Worm (Caenorhabditis elegans) whole organism, L4 larva: Measurements from ENCODE around the gene clec-173.
A peak's percentile ranks its signal among the peaks of the same experiment; 100 is the strongest.

Experiments used
- F10B5.3 ChIP-seq: sonication (generic microtip); optimal IDR thresholded peaks from 2 replicates; lab custom pipeline; 2016; ENCODE audit warnings: mild to moderate bottlenecking, missing genetic modification characterization, missing compliant biosample characterization
- F37D6.2 ChIP-seq: sonication (generic microtip); optimal IDR thresholded peaks from 2 replicates; lab custom pipeline; 2016; ENCODE audit warnings: mild to moderate bottlenecking, missing genetic modification characterization, missing compliant biosample characterization
- F44E2.7 ChIP-seq: fragments of 200-800 bp; sonication (Bioruptor generic); IDR thresholded peaks from 2 replicates; pipeline ENCODE4 v2.1.2; 2022; ENCODE audit warnings: missing genetic modification characterization, missing compliant biosample characterization
- Y105C5A.15 ChIP-seq: fragments of 200-800 bp; sonication (Bioruptor generic); IDR thresholded peaks from 2 replicates; pipeline ENCODE4 v1.3.6; 2022; ENCODE audit warnings: missing genetic modification characterization, missing compliant biosample characterization
- Y48G9A.11 ChIP-seq: fragments of 200-800 bp; sonication (Bioruptor generic); IDR thresholded peaks from 2 replicates; pipeline ENCODE4 v1.3.6; 2022; ENCODE audit warnings: missing genetic modification reagents, missing genetic modification characterization, missing compliant biosample characterization
- ZK337.2 ChIP-seq: fragments of 200-800 bp; sonication (Bioruptor generic); IDR thresholded peaks from 2 replicates; pipeline ENCODE4 v1.3.6; 2022; ENCODE audit warnings: missing genetic modification reagents, missing genetic modification characterization, missing compliant biosample characterization
- ZK546.5 ChIP-seq, 2 experiments: sonication (generic microtip); optimal IDR thresholded peaks; 2 replicates each; lab custom pipeline; 2017; ENCODE audit warnings: missing biosample characterization in 2 of 2, missing genetic modification characterization in 2 of 2
- aha-1 ChIP-seq: fragments of 150-350 bp; peaks from one replicate; lab custom pipeline; 2014; ENCODE audit warnings: missing biosample characterization, missing genetic modification characterization
- ama-1 ChIP-seq: fragments of 150-350 bp; optimal IDR thresholded peaks from 2 replicates; lab custom pipeline; 2014; ENCODE audit warnings: inconsistent platforms, mixed read lengths
- arid-1 ChIP-seq: fragments of 200-800 bp; sonication (Bioruptor generic); conservative IDR thresholded peaks from 2 replicates; pipeline ENCODE4 v1.3.6; 2022; ENCODE audit warnings: missing genetic modification reagents, missing genetic modification characterization, missing compliant biosample characterization
- ceh-20 ChIP-seq: fragments of 200-800 bp; sonication (Bioruptor generic); IDR thresholded peaks from 2 replicates; pipeline ENCODE4 v1.3.6; 2022; ENCODE audit warnings: missing genetic modification reagents, missing genetic modification characterization, missing compliant biosample characterization
- ceh-82 ChIP-seq: sonication (generic microtip); optimal IDR thresholded peaks from 2 replicates; lab custom pipeline; 2017; ENCODE audit warnings: missing biosample characterization, missing genetic modification characterization
- ces-1 ChIP-seq: fragments of 150-350 bp; sonication (generic microtip); optimal IDR thresholded peaks from 4 replicates; lab custom pipeline; 2014; ENCODE audit warnings: missing biosample characterization, missing genetic modification reagents, missing genetic modification characterization
- cey-2 ChIP-seq: sonication (generic microtip); optimal IDR thresholded peaks from 3 replicates; lab custom pipeline; 2017; ENCODE audit warnings: missing genetic modification characterization, mild to moderate bottlenecking, missing compliant biosample characterization, antibody characterized with exemption, borderline replicate concordance; ENCODE audit not compliant: insufficient read depth
- ctbp-1 ChIP-seq: fragments of 200-800 bp; sonication (Bioruptor generic); IDR thresholded peaks from 2 replicates; pipeline ENCODE4 v1.3.6; 2022; ENCODE audit warnings: missing genetic modification reagents, missing genetic modification characterization, missing compliant biosample characterization
- daf-12 ChIP-seq: fragments of 150-350 bp; optimal IDR thresholded peaks from 2 replicates; lab custom pipeline; 2014; ENCODE audit warnings: missing biosample characterization, missing genetic modification reagents, missing genetic modification characterization
- daf-19 ChIP-seq: fragments of 200-800 bp; sonication (Bioruptor generic); conservative IDR thresholded peaks from 2 replicates; pipeline ENCODE4 v1.3.6; 2022; ENCODE audit warnings: missing genetic modification characterization, missing compliant biosample characterization
- dmd-6 ChIP-seq: fragments of 200-800 bp; sonication (Bioruptor generic); IDR thresholded peaks from 2 replicates; pipeline ENCODE4 v1.3.6; 2022; ENCODE audit warnings: missing genetic modification reagents, missing genetic modification characterization, missing compliant biosample characterization
- egl-27 ChIP-seq: sonication (generic microtip); optimal IDR thresholded peaks from 3 replicates; lab custom pipeline; 2017; ENCODE audit warnings: missing biosample characterization, missing genetic modification reagents, missing genetic modification characterization
- fos-1 ChIP-seq: fragments of 150-350 bp; optimal IDR thresholded peaks from 2 replicates; lab custom pipeline; 2014; ENCODE audit warnings: missing biosample characterization, missing genetic modification characterization
- gei-8 ChIP-seq: fragments of 200-800 bp; sonication (Bioruptor generic); optimal IDR thresholded peaks from 2 replicates; lab custom pipeline; 2018; ENCODE audit warnings: mild to moderate bottlenecking, missing genetic modification characterization, missing compliant biosample characterization
- hif-1 ChIP-seq, 2 experiments: sonication (generic microtip); optimal IDR thresholded peaks; 2 replicates each; lab custom pipeline; 2016 to 2017; ENCODE audit warnings: missing compliant biosample characterization in 2 of 2, missing genetic modification characterization in 2 of 2, missing genetic modification reagents in 2 of 2, missing genotype in 2 of 2, mild to moderate bottlenecking in 1 of 2
- hlh-11 ChIP-seq: fragments of 200-800 bp; sonication (Bioruptor generic); optimal IDR thresholded peaks from 2 replicates; lab custom pipeline; 2018; ENCODE audit warnings: mild to moderate bottlenecking, missing genetic modification characterization, missing compliant biosample characterization
- lin-13 ChIP-seq: fragments of 150-350 bp; optimal IDR thresholded peaks from 2 replicates; lab custom pipeline; 2014; ENCODE audit warnings: missing biosample characterization, missing genetic modification reagents, missing genetic modification characterization
- lsy-2 ChIP-seq, 2 experiments: fragments of 150-350 bp in 1 of 2; sonication (generic microtip) in 1 of 2; optimal IDR thresholded peaks; 2 replicates each; lab custom pipeline; 2014 to 2017; ENCODE audit warnings: missing biosample characterization in 2 of 2, missing genetic modification characterization in 2 of 2
- madf-5 ChIP-seq, 2 experiments: fragments of 200-800 bp; sonication (Bioruptor generic); IDR thresholded peaks; 2 replicates each; pipeline ENCODE4 v1.3.6; 2022; ENCODE audit warnings: missing compliant biosample characterization in 2 of 2, missing genetic modification characterization in 2 of 2
- madf-9 ChIP-seq: fragments of 200-800 bp; sonication (Bioruptor generic); conservative IDR thresholded peaks from 2 replicates; pipeline ENCODE4 v1.3.6; 2022; ENCODE audit warnings: missing genetic modification reagents, missing genetic modification characterization, missing compliant biosample characterization
- mdt-29 ChIP-seq: fragments of 200-800 bp; sonication (Bioruptor generic); IDR thresholded peaks from 2 replicates; pipeline ENCODE4 v1.3.6; 2022; ENCODE audit warnings: missing genetic modification reagents, missing genetic modification characterization, missing compliant biosample characterization
- mep-1 ChIP-seq: fragments of 150-350 bp; sonication (generic microtip); optimal IDR thresholded peaks from 3 replicates; lab custom pipeline; 2014; ENCODE audit warnings: missing biosample characterization, missing genetic modification characterization
- mxl-3 ChIP-seq: fragments of 200-800 bp; sonication (Bioruptor generic); optimal IDR thresholded peaks from 2 replicates; lab custom pipeline; 2018; ENCODE audit warnings: mild to moderate bottlenecking, missing genetic modification characterization, missing compliant biosample characterization
- nhr-102 ChIP-seq: sonication (generic microtip); optimal IDR thresholded peaks from 2 replicates; lab custom pipeline; 2016; ENCODE audit warnings: mild to moderate bottlenecking, missing genetic modification characterization, moderate library complexity, missing compliant biosample characterization
- nhr-237 ChIP-seq: sonication (generic microtip); optimal IDR thresholded peaks from 2 replicates; lab custom pipeline; 2017; ENCODE audit warnings: missing biosample characterization, missing genetic modification characterization
- nhr-28 ChIP-seq: fragments of 150-350 bp; optimal IDR thresholded peaks from 2 replicates; lab custom pipeline; 2014; ENCODE audit warnings: missing biosample characterization, missing genetic modification characterization
- nhr-42 ChIP-seq: fragments of 200-800 bp; sonication (Bioruptor generic); IDR thresholded peaks from 2 replicates; pipeline ENCODE4 v1.3.6; 2022; ENCODE audit warnings: missing genetic modification characterization, missing compliant biosample characterization
- nhr-48 ChIP-seq: sonication (generic microtip); optimal IDR thresholded peaks from 2 replicates; lab custom pipeline; 2016; ENCODE audit warnings: mild to moderate bottlenecking, missing genetic modification characterization, missing compliant biosample characterization
- pha-4 ChIP-seq, 2 experiments: fragments of 150-350 bp in 1 of 2; fragments of 200-800 bp in 1 of 2; sonication (Bioruptor generic) in 1 of 2; IDR thresholded peaks in 1 of 2; optimal IDR thresholded peaks in 1 of 2; 2 replicates each; pipeline versions ENCODE4 v1.3.6 to Lab custom; 2014 to 2022; ENCODE audit warnings: missing genetic modification characterization in 2 of 2, missing genetic modification reagents in 2 of 2, missing biosample characterization in 1 of 2, missing compliant biosample characterization in 1 of 2
- rbr-2 ChIP-seq: sonication (generic microtip); optimal IDR thresholded peaks from 2 replicates; lab custom pipeline; 2016; ENCODE audit warnings: missing genotype, missing genetic modification characterization, missing compliant biosample characterization
- saeg-2 ChIP-seq: fragments of 200-800 bp; sonication (Bioruptor generic); IDR thresholded peaks from 2 replicates; pipeline ENCODE4 v1.3.6; 2022; ENCODE audit warnings: missing genetic modification reagents, missing genetic modification characterization, missing compliant biosample characterization
- sdz-12 ChIP-seq: fragments of 200-800 bp; sonication (Bioruptor generic); optimal IDR thresholded peaks from 2 replicates; lab custom pipeline; 2018; ENCODE audit warnings: mild to moderate bottlenecking, missing genetic modification characterization, missing compliant biosample characterization
- snpc-4 ChIP-seq: fragments of 150-350 bp; optimal IDR thresholded peaks from 2 replicates; lab custom pipeline; 2014; ENCODE audit warnings: missing biosample characterization, missing genetic modification characterization
- spr-1 ChIP-seq: sonication (generic microtip); optimal IDR thresholded peaks from 2 replicates; lab custom pipeline; 2016; ENCODE audit warnings: mild to moderate bottlenecking, missing genetic modification characterization, missing compliant biosample characterization
- spr-3 ChIP-seq: fragments of 200-800 bp; sonication (Bioruptor generic); optimal IDR thresholded peaks from 2 replicates; lab custom pipeline; 2018; ENCODE audit warnings: mild to moderate bottlenecking, missing genetic modification characterization, missing compliant biosample characterization
- tra-1 ChIP-seq: fragments of 200-800 bp; sonication (Bioruptor generic); IDR thresholded peaks from 2 replicates; pipeline ENCODE4 v1.3.6; 2022; ENCODE audit warnings: missing genetic modification reagents, missing genetic modification characterization, missing compliant biosample characterization
- unc-39 ChIP-seq: sonication (generic microtip); optimal IDR thresholded peaks from 2 replicates; lab custom pipeline; 2017; ENCODE audit warnings: missing biosample characterization, missing genetic modification characterization
- unc-62 ChIP-seq, 3 experiments: fragments of 150-350 bp in 1 of 3; sonication (generic microtip); optimal IDR thresholded peaks in 2 of 3; peaks in 1 of 3; 1 replicate in 1 of 3; 2 replicates in 2 of 3; lab custom pipeline; 2014 to 2017; ENCODE audit warnings: missing biosample characterization in 3 of 3, missing genetic modification characterization in 3 of 3, missing genetic modification reagents in 3 of 3, missing genotype in 1 of 3
- vab-7 ChIP-seq: fragments of 200-800 bp; sonication (Bioruptor generic); IDR thresholded peaks from 2 replicates; pipeline ENCODE4 v1.3.6; 2022; ENCODE audit warnings: missing genetic modification reagents, missing genetic modification characterization, missing compliant biosample characterization
- zag-1 ChIP-seq: fragments of 150-350 bp; optimal IDR thresholded peaks from 2 replicates; lab custom pipeline; 2014; ENCODE audit warnings: missing biosample characterization, missing genetic modification characterization
- zfp-2 ChIP-seq: sonication (generic microtip); optimal IDR thresholded peaks from 2 replicates; lab custom pipeline; 2016; ENCODE audit warnings: mild to moderate bottlenecking, missing genetic modification characterization, missing compliant biosample characterization
- zfp-3 ChIP-seq: fragments of 200-800 bp; sonication (Bioruptor generic); conservative IDR thresholded peaks from 2 replicates; pipeline ENCODE4 v1.3.6; 2022; ENCODE audit warnings: missing genetic modification reagents, missing genetic modification characterization, missing compliant biosample characterization
- ztf-11 ChIP-seq: fragments of 150-350 bp; optimal IDR thresholded peaks from 2 replicates; lab custom pipeline; 2014; ENCODE audit warnings: missing biosample characterization, missing genetic modification characterization

The clec-173 gene

ce11 chrIV:3233429-3233885, 34.0 kb downstream of the clec-173 start (continued):
- TF ChIP-seq zfp-3 (GFP tag; lab: Robert Waterston, UW), result no peak
- peak; percentile 96 for TF ChIP-seq aha-1 (tag; lab: Kevin White, UChicago)
- peak; percentile 72; the same call in 1 of the 2 replicates for TF ChIP-seq pha-4 (GFP tag; IDR thresholded peaks at IDR 0.05; lab: Robert Waterston, UW)
- no peak for TF ChIP-seq pha-4 (tag; optimal IDR thresholded peaks at IDR 0.05; lab: Kevin White, UChicago)
- TF ChIP-seq hif-1 (tag; optimal IDR thresholded peaks at IDR 0.05; lab: Kevin White, UChicago), result peak in 1 of 2 experiments; percentile 20
- TF ChIP-seq spr-1 (tag; lab: Kevin White, UChicago), result peak; percentile 13
- TF ChIP-seq nhr-42 (GFP tag; lab: Robert Waterston, UW), result no peak
- no peak for TF ChIP-seq ctbp-1 (GFP tag; lab: Robert Waterston, UW)
- TF ChIP-seq egl-27, result no peak
- TF ChIP-seq ZK546.5 (tag; optimal IDR thresholded peaks at IDR 0.05; lab: Kevin White, UChicago), result no peak
- TF ChIP-seq ceh-20 (GFP tag; lab: Robert Waterston, UW), result no peak; the same call in 1 of the 2 replicates
- 0 out of 4 replicates have a peak, but pooled peaks of 1 of the 2 experiments have one; percentile 46 for TF ChIP-seq madf-5 (GFP tag; IDR thresholded peaks at IDR 0.05; lab: Robert Waterston, UW)
- peak in 1 of 2 experiments; percentile 16 for TF ChIP-seq lsy-2 (tag; optimal IDR thresholded peaks at IDR 0.05; lab: Kevin White, UChicago)
- TF ChIP-seq ceh-82 (tag; lab: Kevin White, UChicago), result no peak
- no peak for TF ChIP-seq nhr-102 (tag; lab: Kevin White, UChicago)
- TF ChIP-seq zfp-2 (tag; lab: Kevin White, UChicago), result no peak
- no peak for TF ChIP-seq Y48G9A.11 (GFP tag; lab: Robert Waterston, UW)
- no peak for TF ChIP-seq unc-39
- TF ChIP-seq mdt-29 (GFP tag; lab: Robert Waterston, UW), result 0 out of 2 replicates have a peak, but pooled peaks have one; percentile 20
- TF ChIP-seq ZK337.2 (GFP tag; lab: Robert Waterston, UW), result no peak
- no peak for TF ChIP-seq vab-7 (GFP tag; lab: Robert Waterston, UW)
- peak; percentile 66 for TF ChIP-seq mxl-3 (GFP tag; lab: Kevin White, UChicago)
- TF ChIP-seq ces-1 (GFP tag; lab: Kevin White, UChicago), result no peak
- no peak for TF ChIP-seq daf-12 (tag; lab: Kevin White, UChicago)
- no peak for TF ChIP-seq arid-1 (GFP tag; lab: Robert Waterston, UW)
- TF ChIP-seq Y105C5A.15 (GFP tag; lab: Robert Waterston, UW), result no peak
- no peak for TF ChIP-seq snpc-4 (tag; lab: Kevin White, UChicago)
- peak; percentile 7 for TF ChIP-seq rbr-2 (tag; lab: Kevin White, UChicago)
- TF ChIP-seq fos-1 (tag; lab: Kevin White, UChicago), result no peak
- TF ChIP-seq ztf-11 (tag; lab: Kevin White, UChicago), result no peak
- TF ChIP-seq dmd-6 (GFP tag; lab: Robert Waterston, UW), result peak; percentile 42; the same call in 1 of the 2 replicates
- no peak for TF ChIP-seq sdz-12 (GFP tag; lab: Kevin White, UChicago)
- TF ChIP-seq zag-1 (tag; lab: Kevin White, UChicago), result no peak
- no peak for TF ChIP-seq F44E2.7 (GFP tag; lab: Robert Waterston, UW)
- TF ChIP-seq cey-2, result no peak
- peak; percentile 59 for TF ChIP-seq nhr-28
- TF ChIP-seq mep-1, result peak; percentile 53
- TF ChIP-seq F10B5.3 (tag; lab: Kevin White, UChicago), result no peak
- TF ChIP-seq madf-9 (GFP tag; lab: Robert Waterston, UW), result no peak
- TF ChIP-seq nhr-237 (tag; lab: Kevin White, UChicago), result no peak
- no peak for TF ChIP-seq nhr-48 (tag; lab: Kevin White, UChicago)
- TF ChIP-seq daf-19 (GFP tag; lab: Robert Waterston, UW), result no peak
- 0 out of 2 replicates have a peak, but pooled peaks have one; percentile 35 for TF ChIP-seq tra-1 (GFP tag; lab: Robert Waterston, UW)
- TF ChIP-seq ama-1 (lab: Kevin White, UChicago), result peak; percentile 7
- TF ChIP-seq lin-13 (GFP tag; lab: Kevin White, UChicago), result no peak
- TF ChIP-seq unc-62 (GFP tag; optimal IDR thresholded peaks at IDR 0.05 in 1 of 2; lab: Kevin White, UChicago), result peak in 1 of 2 experiments; percentile 79
- no peak for TF ChIP-seq unc-62 (tag; optimal IDR thresholded peaks at IDR 0.05; lab: Kevin White, UChicago)
- no peak for TF ChIP-seq gei-8
- 0 out of 2 replicates have a peak, but pooled peaks have one; percentile 63 for TF ChIP-seq saeg-2 (GFP tag; lab: Robert Waterston, UW)
- no peak for TF ChIP-seq spr-3 (GFP tag; lab: Kevin White, UChicago)
- TF ChIP-seq F37D6.2 (tag; lab: Kevin White, UChicago), result no peak
- TF ChIP-seq hlh-11 (tag; lab: Kevin White, UChicago), result peak; percentile 85
